Fruit fly (Drosophila melanogaster) whole organism, prepupa: ENCODE results near the gene aub.

Experiments used
- Blimp-1 ChIP-seq: fragments of 200-800 bp; sonication (Bioruptor generic); optimal IDR thresholded peaks from 3 replicates; lab custom pipeline; 2017; ENCODE audit warnings: missing biosample characterization, missing genetic modification characterization, mild to moderate bottlenecking, moderate library complexity, missing genetic modification reagents
- CG10631 ChIP-seq: fragments of 200-800 bp; sonication (Bioruptor generic); optimal IDR thresholded peaks from 2 replicates; lab custom pipeline; 2016; ENCODE audit warnings: missing biosample characterization, missing genetic modification characterization
- CG10669 ChIP-seq: fragments of 200-800 bp; sonication (Bioruptor generic); optimal IDR thresholded peaks from 3 replicates; lab custom pipeline; 2018; ENCODE audit warnings: missing biosample characterization, mild to moderate bottlenecking, missing genetic modification characterization, moderate library complexity
- CG11762 ChIP-seq: fragments of 200-800 bp; sonication (Bioruptor generic); optimal IDR thresholded peaks from 3 replicates; lab custom pipeline; 2016; ENCODE audit warnings: missing biosample characterization, missing genetic modification characterization; ENCODE audit not compliant: insufficient read depth
- CG15336 ChIP-seq: fragments of 200-800 bp; sonication (Bioruptor generic); IDR thresholded peaks from 2 replicates; pipeline ENCODE4 v1.3.6; 2022; ENCODE audit warnings: missing biosample characterization, missing genetic modification characterization
- CG1621 ChIP-seq: fragments of 200-800 bp; sonication (Bioruptor generic); optimal IDR thresholded peaks from 3 replicates; lab custom pipeline; 2018; ENCODE audit warnings: missing biosample characterization, mild to moderate bottlenecking, missing genetic modification characterization
- CG31627 ChIP-seq: fragments of 200-800 bp; sonication (Bioruptor generic); optimal IDR thresholded peaks from 3 replicates; lab custom pipeline; 2016; ENCODE audit warnings: missing biosample characterization, missing genetic modification characterization
- CG32006 ChIP-seq: fragments of 200-800 bp; sonication (Bioruptor generic); optimal IDR thresholded peaks from 3 replicates; lab custom pipeline; 2017; ENCODE audit warnings: missing biosample characterization, mild to moderate bottlenecking, missing genetic modification characterization
- CG34406 ChIP-seq: fragments of 200-800 bp; sonication (Bioruptor generic); optimal IDR thresholded peaks from 3 replicates; lab custom pipeline; 2016; ENCODE audit warnings: missing biosample characterization, missing genetic modification characterization
- CG4318 ChIP-seq: fragments of 200-800 bp; sonication (Bioruptor generic); optimal IDR thresholded peaks from 3 replicates; lab custom pipeline; 2017; ENCODE audit warnings: missing biosample characterization, mild to moderate bottlenecking, missing genetic modification characterization
- CG6276 ChIP-seq: fragments of 200-800 bp; sonication (Bioruptor generic); optimal IDR thresholded peaks from 2 replicates; lab custom pipeline; 2017; ENCODE audit warnings: missing biosample characterization, mild to moderate bottlenecking, missing genetic modification characterization
- CG6792 ChIP-seq: fragments of 200-800 bp; sonication (Bioruptor generic); optimal IDR thresholded peaks from 3 replicates; lab custom pipeline; 2016; ENCODE audit warnings: missing biosample characterization, missing genetic modification characterization
- CG6854 ChIP-seq: fragments of 200-800 bp; sonication (Bioruptor generic); optimal IDR thresholded peaks from 2 replicates; lab custom pipeline; 2017; ENCODE audit warnings: missing biosample characterization, mild to moderate bottlenecking, missing genetic modification characterization
- CG7368 ChIP-seq: fragments of 200-800 bp; sonication (Bioruptor generic); optimal IDR thresholded peaks from 3 replicates; lab custom pipeline; 2016; ENCODE audit warnings: missing biosample characterization, missing genetic modification characterization
- CG8319 ChIP-seq: fragments of 200-800 bp; sonication (Bioruptor generic); optimal IDR thresholded peaks from 3 replicates; lab custom pipeline; 2016; ENCODE audit warnings: missing biosample characterization, missing genetic modification characterization
- CG8632 ChIP-seq: fragments of 200-800 bp; sonication (Bioruptor generic); optimal IDR thresholded peaks from 3 replicates; lab custom pipeline; 2016; ENCODE audit warnings: missing biosample characterization, missing genetic modification characterization
- Eip75B ChIP-seq: fragments of 200-800 bp; sonication (Bioruptor generic); optimal IDR thresholded peaks from 3 replicates; lab custom pipeline; 2016; ENCODE audit warnings: missing biosample characterization, missing genetic modification characterization
- Eip78C ChIP-seq: fragments of 200-800 bp; sonication (Bioruptor generic); peaks from one replicate; lab custom pipeline; 2016; ENCODE audit warnings: missing biosample characterization, missing genetic modification characterization
- Eip93F ChIP-seq: fragments of 200-800 bp; sonication (Bioruptor generic); optimal IDR thresholded peaks from 2 replicates; lab custom pipeline; 2016; ENCODE audit warnings: missing biosample characterization, mild to moderate bottlenecking, missing genetic modification characterization
- Ets21C ChIP-seq: fragments of 200-800 bp; sonication (Bioruptor generic); optimal IDR thresholded peaks from 3 replicates; lab custom pipeline; 2016; ENCODE audit warnings: missing biosample characterization, missing genetic modification characterization
- Gug ChIP-seq: fragments of 200-800 bp; sonication (Bioruptor generic); IDR thresholded peaks from 2 replicates; pipeline ENCODE4 v1.3.6; 2022; ENCODE audit warnings: missing biosample characterization, missing genetic modification characterization
- Hr39 ChIP-seq: fragments of 200-800 bp; sonication (Bioruptor generic); optimal IDR thresholded peaks from 2 replicates; lab custom pipeline; 2016; ENCODE audit warnings: missing biosample characterization, missing genetic modification characterization
- Hr4 ChIP-seq: fragments of 200-800 bp; sonication (Bioruptor generic); optimal IDR thresholded peaks from 3 replicates; lab custom pipeline; 2016; ENCODE audit warnings: missing biosample characterization, missing genetic modification characterization
- Met ChIP-seq: fragments of 200-800 bp; sonication (Bioruptor generic); optimal IDR thresholded peaks from 3 replicates; lab custom pipeline; 2016; ENCODE audit warnings: missing biosample characterization, missing genetic modification characterization
- OdsH ChIP-seq: fragments of 200-800 bp; sonication (Bioruptor generic); optimal IDR thresholded peaks from 3 replicates; lab custom pipeline; 2016; ENCODE audit warnings: missing biosample characterization, missing genetic modification characterization
- Smox ChIP-seq: fragments of 200-800 bp; sonication (Bioruptor generic); optimal IDR thresholded peaks from 3 replicates; lab custom pipeline; 2016; ENCODE audit warnings: missing biosample characterization, missing genetic modification characterization
- Sox102F ChIP-seq: fragments of 200-800 bp; sonication (Bioruptor generic); optimal IDR thresholded peaks from 2 replicates; lab custom pipeline; 2016; ENCODE audit warnings: missing biosample characterization, mild to moderate bottlenecking, missing genetic modification characterization
- Sox14 ChIP-seq: fragments of 200-800 bp; sonication (Bioruptor generic); optimal IDR thresholded peaks from 3 replicates; lab custom pipeline; 2016; ENCODE audit warnings: missing biosample characterization, missing genetic modification characterization
- Sox15 ChIP-seq: fragments of 200-800 bp; sonication (Bioruptor generic); optimal IDR thresholded peaks from 3 replicates; lab custom pipeline; 2016; ENCODE audit warnings: missing biosample characterization, missing genetic modification characterization
- achi ChIP-seq: fragments of 200-800 bp; sonication (Bioruptor generic); optimal IDR thresholded peaks from 3 replicates; lab custom pipeline; 2016; ENCODE audit warnings: missing biosample characterization, missing genetic modification characterization
- acj6 ChIP-seq: fragments of 200-800 bp; sonication (Bioruptor generic); optimal IDR thresholded peaks from 3 replicates; lab custom pipeline; 2016; ENCODE audit warnings: missing biosample characterization, missing genetic modification characterization
- cyc ChIP-seq: fragments of 200-800 bp; sonication (Bioruptor generic); optimal IDR thresholded peaks from 3 replicates; lab custom pipeline; 2016; ENCODE audit warnings: missing biosample characterization, missing genetic modification characterization
- esn ChIP-seq: fragments of 200-800 bp; sonication (Bioruptor generic); optimal IDR thresholded peaks from 2 replicates; lab custom pipeline; 2016; ENCODE audit warnings: missing biosample characterization, mild to moderate bottlenecking, missing genetic modification characterization, moderate library complexity
- fd59A ChIP-seq: fragments of 200-800 bp; sonication (Bioruptor generic); optimal IDR thresholded peaks from 2 replicates; lab custom pipeline; 2017; ENCODE audit warnings: missing biosample characterization, mild to moderate bottlenecking, missing genetic modification characterization, missing genetic modification reagents
- fd85E ChIP-seq: fragments of 200-800 bp; sonication (Bioruptor generic); optimal IDR thresholded peaks from 3 replicates; lab custom pipeline; 2016; ENCODE audit warnings: missing biosample characterization, missing genetic modification characterization
- fkh ChIP-seq: fragments of 200-800 bp; sonication (Bioruptor generic); optimal IDR thresholded peaks from 3 replicates; lab custom pipeline; 2017; ENCODE audit warnings: missing biosample characterization, mild to moderate bottlenecking, missing genetic modification characterization, moderate library complexity
- net ChIP-seq: fragments of 200-800 bp; sonication (Bioruptor generic); optimal IDR thresholded peaks from 3 replicates; lab custom pipeline; 2016; ENCODE audit warnings: missing biosample characterization, missing genetic modification characterization
- pdm3 ChIP-seq: fragments of 200-800 bp; sonication (Bioruptor generic); optimal IDR thresholded peaks from 3 replicates; lab custom pipeline; 2016; ENCODE audit warnings: missing biosample characterization, missing genetic modification characterization
- salr ChIP-seq, 2 experiments: fragments of 200-800 bp; sonication (Bioruptor generic); optimal IDR thresholded peaks; 3 replicates each; lab custom pipeline; 2016 to 2018; ENCODE audit warnings: missing biosample characterization in 2 of 2, missing genetic modification characterization in 2 of 2, mild to moderate bottlenecking in 1 of 2
- svp ChIP-seq: fragments of 200-800 bp; sonication (Bioruptor generic); peaks from one replicate; lab custom pipeline; 2016; ENCODE audit warnings: missing biosample characterization, missing genetic modification characterization
- topi ChIP-seq: fragments of 200-800 bp; sonication (Bioruptor generic); optimal IDR thresholded peaks from 3 replicates; lab custom pipeline; 2016; ENCODE audit warnings: missing biosample characterization, missing genetic modification characterization
- vri ChIP-seq: fragments of 200-800 bp; sonication (Bioruptor generic); optimal IDR thresholded peaks from 3 replicates; lab custom pipeline; 2016; ENCODE audit warnings: missing biosample characterization, mild to moderate bottlenecking, missing genetic modification characterization

aub gene

DNA sequence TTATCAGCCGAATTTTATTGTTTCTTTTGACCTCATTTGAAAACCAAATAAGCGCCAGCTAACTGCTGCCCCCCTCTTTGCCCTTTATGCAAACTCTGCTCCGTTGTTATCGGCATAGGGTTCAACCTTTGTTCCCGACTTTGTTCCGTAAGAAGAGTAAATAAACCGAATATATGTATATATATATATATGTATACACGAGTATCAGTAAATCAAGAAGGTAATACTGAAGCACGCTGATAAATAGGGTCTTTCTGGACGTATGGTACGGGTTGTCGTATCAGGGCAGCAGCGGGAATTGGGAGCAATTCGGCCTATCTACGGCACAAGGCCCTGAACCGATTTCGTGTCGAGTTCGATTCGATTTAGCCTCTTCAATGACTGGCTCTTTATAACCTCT, 37.6 kb upstream of the aub start:
- TF ChIP-seq CG10669 (GFP tag; lab: Kevin White, UChicago) (no peak), CG34406 (no peak), Eip93F (GFP tag; lab: Kevin White, UChicago) (peak; percentile 74), Sox15 (GFP tag; lab: Kevin White, UChicago) (no peak), CG7368 (GFP tag; lab: Kevin White, UChicago) (no peak), CG6854 (GFP tag; lab: Kevin White, UChicago) (peak; percentile 7), vri (peak; percentile 35), Eip78C (GFP tag; lab: Kevin White, UChicago) (peak; percentile 23), fkh (GFP tag; lab: Kevin White, UChicago) (peak; percentile 58), svp (GFP tag; lab: Kevin White, UChicago) (peak; percentile 98)

DNA sequence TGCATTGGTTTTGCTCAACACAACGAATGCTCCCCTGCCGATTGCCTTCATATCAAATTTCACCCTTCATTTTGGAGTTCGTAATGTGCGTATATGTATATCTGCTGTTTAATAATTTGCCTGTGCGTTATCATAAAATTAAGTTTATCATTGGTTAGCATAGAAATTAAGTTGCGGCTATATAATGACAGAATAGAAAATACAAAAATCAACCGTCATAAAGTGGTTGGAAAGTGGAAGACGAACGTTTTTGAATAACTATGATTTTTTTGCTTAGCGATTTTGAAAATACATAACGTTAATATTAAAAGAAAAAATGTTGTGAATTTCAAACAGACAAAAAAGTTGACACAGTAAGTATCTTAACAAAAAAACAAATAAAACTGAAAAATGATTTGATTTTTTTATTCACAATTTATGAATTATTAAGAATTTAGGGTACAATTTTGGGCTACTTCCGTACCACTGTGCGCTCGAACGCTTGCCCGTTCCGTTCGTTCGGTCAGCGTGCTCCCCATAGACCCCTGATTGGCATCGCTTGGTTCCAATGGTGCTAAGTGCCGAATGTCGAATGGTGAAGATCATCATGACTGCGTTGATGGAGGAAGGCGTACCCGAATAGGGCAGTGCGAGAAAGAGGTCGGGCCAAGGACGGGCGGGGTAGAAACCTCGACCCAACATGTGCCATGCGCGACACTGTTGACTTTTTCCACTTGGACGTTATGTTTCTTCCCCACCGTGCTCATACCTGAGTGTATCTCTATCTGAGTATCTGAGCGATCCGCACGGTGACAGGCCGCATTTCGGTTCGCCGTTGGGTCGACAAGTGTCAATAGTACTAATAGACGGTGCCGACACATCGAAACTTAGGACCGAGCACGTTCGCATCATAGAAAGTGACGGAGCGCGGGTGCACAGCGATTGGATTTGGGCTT, 36.6 kb upstream of the aub start:
- TF ChIP-seq Hr4 (GFP tag; lab: Kevin White, UChicago) = peak; percentile 26
- peak; percentile 29 for TF ChIP-seq svp (GFP tag; lab: Kevin White, UChicago)
- TF ChIP-seq net (GFP tag; lab: Kevin White, UChicago) = peak; percentile 22
- no peak for TF ChIP-seq CG6854 (GFP tag; lab: Kevin White, UChicago)
- peak; percentile 28 for TF ChIP-seq OdsH
- no peak for TF ChIP-seq Eip93F (GFP tag; lab: Kevin White, UChicago)
- TF ChIP-seq Blimp-1 = no peak
- peak; percentile 4 for TF ChIP-seq Ets21C (GFP tag; lab: Kevin White, UChicago)
- TF ChIP-seq fd85E (GFP tag; lab: Kevin White, UChicago) = no peak
- TF ChIP-seq CG31627 (GFP tag; lab: Kevin White, UChicago) = peak; percentile 35
- TF ChIP-seq acj6 (GFP tag; lab: Kevin White, UChicago) = peak; percentile 10
- TF ChIP-seq fkh (GFP tag; lab: Kevin White, UChicago) = peak; percentile 85
- TF ChIP-seq Hr39 (GFP tag; lab: Kevin White, UChicago) = no peak
- peak; percentile 17 for TF ChIP-seq CG10631 (GFP tag; lab: Kevin White, UChicago)
- peak; percentile 28 for TF ChIP-seq Met (GFP tag; lab: Kevin White, UChicago)
- TF ChIP-seq esn = peak; percentile 30
- no peak for TF ChIP-seq CG8319 (GFP tag; lab: Kevin White, UChicago)
- peak in 1 of 2 experiments; percentile 18 for TF ChIP-seq salr (GFP tag; optimal IDR thresholded peaks at IDR 0.05; lab: Kevin White, UChicago)
- no peak for TF ChIP-seq fd59A (GFP tag; lab: Kevin White, UChicago)
- peak; percentile 33 for TF ChIP-seq CG32006
- TF ChIP-seq CG15336 (GFP tag; lab: Robert Waterston, UW) = 0 out of 2 replicates have a peak, but pooled peaks have one; percentile 34
- TF ChIP-seq CG34406 = peak; percentile 12
- TF ChIP-seq topi (GFP tag; lab: Kevin White, UChicago) = peak; percentile 0
- TF ChIP-seq Sox14 (GFP tag; lab: Kevin White, UChicago) = peak; percentile 18
- peak; percentile 33 for TF ChIP-seq achi (GFP tag; lab: Kevin White, UChicago)
- TF ChIP-seq CG7368 (GFP tag; lab: Kevin White, UChicago) = no peak
- peak; percentile 15 for TF ChIP-seq CG8632 (GFP tag; lab: Kevin White, UChicago)
- TF ChIP-seq Eip78C (GFP tag; lab: Kevin White, UChicago) = peak; percentile 76
- no peak for TF ChIP-seq CG1621 (tag; lab: Kevin White, UChicago)
- no peak for TF ChIP-seq Eip75B (GFP tag; lab: Kevin White, UChicago)
- TF ChIP-seq pdm3 (GFP tag; lab: Kevin White, UChicago) = peak; percentile 12
- TF ChIP-seq, all 60 proteins: peak for 21

DNA sequence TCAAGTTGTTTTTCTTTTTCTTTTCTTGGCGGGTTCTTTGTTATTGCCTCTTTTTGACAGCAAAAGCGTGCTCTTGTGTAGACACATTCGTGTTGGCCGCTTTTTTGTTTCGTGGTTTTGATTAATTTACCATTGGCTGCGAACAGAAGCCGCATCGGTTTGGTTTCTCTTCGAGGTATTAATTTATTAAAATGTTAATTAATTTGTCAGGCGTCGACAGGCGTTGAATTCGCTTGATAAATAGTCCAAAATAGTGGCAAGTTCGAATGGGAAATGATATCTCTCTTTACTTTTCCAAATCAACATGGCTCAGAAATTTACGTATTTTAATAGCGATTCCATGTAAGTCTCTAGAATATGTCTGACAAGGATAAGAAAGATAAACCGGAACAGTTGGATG, 33.2 kb upstream of the aub start, which contains the start of gene CG18666:
Gene CG18666 (plus strand): TSS at position 301 of the 400 bp plus-strand sequence.
- TF ChIP-seq Ets21C (GFP tag; lab: Kevin White, UChicago) (no peak), achi (GFP tag; lab: Kevin White, UChicago) (no peak), Gug (GFP tag; lab: Robert Waterston, UW) (no peak), Sox102F (GFP tag; lab: Kevin White, UChicago) (no peak), CG7368 (GFP tag; lab: Kevin White, UChicago) (no peak), CG6276 (GFP tag; lab: Kevin White, UChicago) (no peak), Eip75B (GFP tag; lab: Kevin White, UChicago) (no peak), pdm3 (GFP tag; lab: Kevin White, UChicago) (no peak), CG6792 (GFP tag; lab: Kevin White, UChicago) (no peak), CG4318 (no peak), Blimp-1 (no peak), Smox (no peak), CG11762 (no peak), CG31627 (GFP tag; lab: Kevin White, UChicago) (no peak), cyc (no peak), acj6 (GFP tag; lab: Kevin White, UChicago) (no peak), CG6854 (GFP tag; lab: Kevin White, UChicago) (no peak)
